Worm (Caenorhabditis elegans) whole organism, L4 larva: Measurements from ENCODE around the gene srz-38.
"Not testable (repeated sequence)": the region's sequence is repeated elsewhere in the genome, so short reads cannot be mapped to it uniquely, and the experiment has no call there.

ENCODE experiments used
- Y5F2A.4 ChIP-seq: fragments of 200-800 bp; sonication (Bioruptor generic); optimal IDR thresholded peaks from 2 replicates; lab custom pipeline; 2018; ENCODE audit warnings: mild to moderate bottlenecking, missing genetic modification characterization, missing compliant biosample characterization
- aly-2 ChIP-seq: sonication (generic microtip); optimal IDR thresholded peaks from 2 replicates; lab custom pipeline; 2018; ENCODE audit warnings: missing biosample characterization, missing genetic modification characterization
- daf-12 ChIP-seq: fragments of 150-350 bp; optimal IDR thresholded peaks from 2 replicates; lab custom pipeline; 2014; ENCODE audit warnings: missing biosample characterization, missing genetic modification reagents, missing genetic modification characterization
- daf-16 ChIP-seq, 3 experiments: sonication (generic microtip); optimal IDR thresholded peaks; 2 replicates each; lab custom pipeline; 2016 to 2017; ENCODE audit warnings: missing genetic modification characterization in 3 of 3, missing genetic modification reagents in 3 of 3, mild to moderate bottlenecking in 2 of 3, missing compliant biosample characterization in 2 of 3, missing biosample characterization in 1 of 3, moderate library complexity in 1 of 3
- dmd-8 ChIP-seq: fragments of 200-800 bp; sonication (Bioruptor generic); IDR thresholded peaks from 2 replicates; pipeline ENCODE4 v1.3.6; 2022; ENCODE audit warnings: missing genetic modification characterization, missing compliant biosample characterization
- dpl-1 ChIP-seq: fragments of 150-350 bp; optimal IDR thresholded peaks from 2 replicates; lab custom pipeline; 2014; ENCODE audit warnings: missing biosample characterization, missing genetic modification reagents, missing genetic modification characterization
- hlh-30 ChIP-seq: sonication (generic microtip); optimal IDR thresholded peaks from 2 replicates; lab custom pipeline; 2017; ENCODE audit warnings: antibody characterized with exemption, mild to moderate bottlenecking, missing genetic modification characterization, missing compliant biosample characterization; ENCODE audit not compliant: insufficient read depth
- jun-1 ChIP-seq: fragments of 150-350 bp; optimal IDR thresholded peaks from 2 replicates; lab custom pipeline; 2014; ENCODE audit warnings: missing biosample characterization, missing genetic modification reagents, missing genetic modification characterization
- nhr-237 ChIP-seq: sonication (generic microtip); optimal IDR thresholded peaks from 2 replicates; lab custom pipeline; 2017; ENCODE audit warnings: missing biosample characterization, missing genetic modification characterization
- nhr-6 ChIP-seq: fragments of 150-350 bp; optimal IDR thresholded peaks from 2 replicates; lab custom pipeline; 2014; ENCODE audit warnings: missing biosample characterization, missing genetic modification characterization
- tra-1 ChIP-seq: fragments of 200-800 bp; sonication (Bioruptor generic); IDR thresholded peaks from 2 replicates; pipeline ENCODE4 v1.3.6; 2022; ENCODE audit warnings: missing genetic modification reagents, missing genetic modification characterization, missing compliant biosample characterization

ce11 chrIV:16307925-16308324 lies 27.2 kb upstream of the srz-38 start, which contains the start of gene rac-2:
- TF ChIP-seq daf-16 (GFP tag; optimal IDR thresholded peaks at IDR 0.05; lab: Kevin White, UChicago); daf-16 (tag; optimal IDR thresholded peaks at IDR 0.05; lab: Kevin White, UChicago); dpl-1 (GFP tag; lab: Kevin White, UChicago); hlh-30 (tag; lab: Kevin White, UChicago); aly-2 (tag; lab: Kevin White, UChicago); dmd-8 (GFP tag; lab: Robert Waterston, UW); jun-1 (tag; lab: Kevin White, UChicago); nhr-6 (tag; lab: Kevin White, UChicago); daf-12 (tag; lab: Kevin White, UChicago); nhr-237 (tag; lab: Kevin White, UChicago); tra-1; Y5F2A.4 (GFP tag; lab: Kevin White, UChicago): not testable (repeated sequence)
